Worm (Caenorhabditis elegans) whole organism, late embryonic: ENCODE results near the gene fbxc-55.
"Not testable (repeated sequence)": the region's sequence is repeated elsewhere in the genome, so short reads cannot be mapped to it uniquely, and the experiment has no call there.

Source experiments
- F13H6.1 ChIP-seq: sonication (generic microtip); optimal IDR thresholded peaks from 2 replicates; lab custom pipeline; 2016; ENCODE audit warnings: missing genetic modification characterization, missing compliant biosample characterization
- K02D7.2 ChIP-seq: sonication (generic microtip); optimal IDR thresholded peaks from 2 replicates; lab custom pipeline; 2017; ENCODE audit warnings: mild to moderate bottlenecking, missing genetic modification characterization, missing compliant biosample characterization
- K09A11.1 ChIP-seq: sonication (generic microtip); optimal IDR thresholded peaks from 2 replicates; lab custom pipeline; 2017; ENCODE audit warnings: antibody characterized with exemption, mild to moderate bottlenecking, missing genetic modification characterization, missing compliant biosample characterization; ENCODE audit not compliant: insufficient read depth
- Y22D7AL.16 ChIP-seq: sonication (generic microtip); optimal IDR thresholded peaks from 2 replicates; lab custom pipeline; 2016; ENCODE audit warnings: missing genetic modification characterization, missing compliant biosample characterization
- ahr-1 ChIP-seq: sonication (generic microtip); optimal IDR thresholded peaks from 2 replicates; lab custom pipeline; 2016; ENCODE audit warnings: missing genetic modification characterization, missing compliant biosample characterization
- ama-1 ChIP-seq: fragments of 150-350 bp; optimal IDR thresholded peaks from 2 replicates; lab custom pipeline; 2014
- ceh-14 ChIP-seq: sonication (generic microtip); optimal IDR thresholded peaks from 2 replicates; lab custom pipeline; 2016; ENCODE audit warnings: missing genotype, missing genetic modification characterization, missing compliant biosample characterization
- ceh-18 ChIP-seq: sonication (generic microtip); optimal IDR thresholded peaks from 2 replicates; lab custom pipeline; 2016; ENCODE audit warnings: missing genetic modification characterization, missing compliant biosample characterization
- ceh-2 ChIP-seq: sonication (generic microtip); optimal IDR thresholded peaks from 2 replicates; lab custom pipeline; 2016; ENCODE audit warnings: missing genotype, missing genetic modification characterization, missing compliant biosample characterization
- ceh-22 ChIP-seq: sonication (generic microtip); optimal IDR thresholded peaks from 2 replicates; lab custom pipeline; 2017; ENCODE audit warnings: missing biosample characterization, missing genetic modification characterization
- ceh-24 ChIP-seq: sonication (generic microtip); optimal IDR thresholded peaks from 2 replicates; lab custom pipeline; 2016; ENCODE audit warnings: mild to moderate bottlenecking, missing genetic modification characterization, missing compliant biosample characterization
- ceh-30 ChIP-seq: fragments of 150-350 bp; optimal IDR thresholded peaks from 2 replicates; lab custom pipeline; 2014; ENCODE audit warnings: missing biosample characterization, missing genetic modification characterization
- ceh-31 ChIP-seq: sonication (generic microtip); optimal IDR thresholded peaks from 2 replicates; lab custom pipeline; 2016; ENCODE audit warnings: missing genetic modification characterization, missing compliant biosample characterization
- ceh-34 ChIP-seq: sonication (generic microtip); optimal IDR thresholded peaks from 2 replicates; lab custom pipeline; 2016; ENCODE audit warnings: mild to moderate bottlenecking, missing genetic modification characterization, missing compliant biosample characterization
- ceh-48 ChIP-seq: sonication (generic microtip); optimal IDR thresholded peaks from 2 replicates; lab custom pipeline; 2016; ENCODE audit warnings: missing genetic modification characterization, inconsistent platforms, missing compliant biosample characterization
- ceh-6 ChIP-seq: fragments of 200-800 bp; sonication (Bioruptor generic); optimal IDR thresholded peaks from 2 replicates; lab custom pipeline; 2018; ENCODE audit warnings: mild to moderate bottlenecking, missing genetic modification characterization, missing compliant biosample characterization
- dmd-4 ChIP-seq: sonication (generic microtip); optimal IDR thresholded peaks from 2 replicates; lab custom pipeline; 2016; ENCODE audit warnings: borderline replicate concordance, missing genetic modification characterization, missing compliant biosample characterization
- dve-1 ChIP-seq: sonication (generic microtip); optimal IDR thresholded peaks from 2 replicates; lab custom pipeline; 2017; ENCODE audit warnings: antibody characterized with exemption, mild to moderate bottlenecking, missing genetic modification characterization, missing compliant biosample characterization
- elt-2 ChIP-seq: sonication (generic microtip); optimal IDR thresholded peaks from 2 replicates; lab custom pipeline; 2016; ENCODE audit warnings: missing genetic modification reagents, missing genetic modification characterization, missing compliant biosample characterization
- elt-4 ChIP-seq: sonication (generic microtip); optimal IDR thresholded peaks from 2 replicates; lab custom pipeline; 2016; ENCODE audit warnings: missing genetic modification characterization, missing compliant biosample characterization
- ets-4 ChIP-seq: sonication (generic microtip); optimal IDR thresholded peaks from 2 replicates; lab custom pipeline; 2016; ENCODE audit warnings: missing genetic modification characterization, missing compliant biosample characterization
- eyg-1 ChIP-seq: sonication (generic microtip); optimal IDR thresholded peaks from 2 replicates; lab custom pipeline; 2016; ENCODE audit warnings: missing genotype, missing genetic modification characterization, missing compliant biosample characterization
- fax-1 ChIP-seq: sonication (generic microtip); optimal IDR thresholded peaks from 2 replicates; lab custom pipeline; 2016; ENCODE audit warnings: missing genotype, missing genetic modification characterization, missing compliant biosample characterization
- fkh-10 ChIP-seq: fragments of 150-350 bp; optimal IDR thresholded peaks from 2 replicates; lab custom pipeline; 2014; ENCODE audit warnings: missing biosample characterization, missing genetic modification reagents, missing genetic modification characterization
- fkh-6 ChIP-seq: sonication (generic microtip); optimal IDR thresholded peaks from 2 replicates; lab custom pipeline; 2016; ENCODE audit warnings: missing genetic modification characterization, missing compliant biosample characterization
- hlh-15 ChIP-seq: sonication (generic microtip); optimal IDR thresholded peaks from 2 replicates; lab custom pipeline; 2016; ENCODE audit warnings: missing genetic modification characterization, missing compliant biosample characterization
- hlh-30 ChIP-seq: sonication (generic microtip); optimal IDR thresholded peaks from 2 replicates; lab custom pipeline; 2017; ENCODE audit warnings: antibody characterized with exemption, missing genetic modification characterization, missing compliant biosample characterization; ENCODE audit not compliant: insufficient read depth
- hlh-6 ChIP-seq: sonication (generic microtip); optimal IDR thresholded peaks from 2 replicates; lab custom pipeline; 2016; ENCODE audit warnings: missing genotype, missing genetic modification characterization, missing compliant biosample characterization
- hlh-8 ChIP-seq: sonication (generic microtip); optimal IDR thresholded peaks from 2 replicates; lab custom pipeline; 2016; ENCODE audit warnings: missing genotype, missing genetic modification characterization, missing compliant biosample characterization
- lim-6 ChIP-seq: sonication (generic microtip); optimal IDR thresholded peaks from 2 replicates; lab custom pipeline; 2016; ENCODE audit warnings: missing genetic modification characterization, missing compliant biosample characterization
- mec-3 ChIP-seq: sonication (generic microtip); optimal IDR thresholded peaks from 2 replicates; lab custom pipeline; 2016; ENCODE audit warnings: borderline replicate concordance, missing genetic modification characterization, missing compliant biosample characterization
- nhr-11 ChIP-seq: fragments of 150-350 bp; optimal IDR thresholded peaks from 2 replicates; lab custom pipeline; 2014; ENCODE audit warnings: missing biosample characterization, missing genetic modification characterization
- nhr-232 ChIP-seq: sonication (generic microtip); optimal IDR thresholded peaks from 2 replicates; lab custom pipeline; 2016; ENCODE audit warnings: missing genetic modification characterization, missing compliant biosample characterization
- npax-4 ChIP-seq: sonication (generic microtip); optimal IDR thresholded peaks from 2 replicates; lab custom pipeline; 2016; ENCODE audit warnings: missing genetic modification characterization, missing compliant biosample characterization
- pag-3 ChIP-seq: sonication (generic microtip); optimal IDR thresholded peaks from 2 replicates; lab custom pipeline; 2016; ENCODE audit warnings: missing compliant biosample characterization, missing genetic modification characterization, borderline replicate concordance
- pha-4 ChIP-seq: fragments of 150-350 bp; optimal IDR thresholded peaks from 2 replicates; lab custom pipeline; 2018; ENCODE audit warnings: missing biosample characterization, missing genetic modification reagents, missing genetic modification characterization
- pros-1 ChIP-seq: fragments of 150-350 bp; optimal IDR thresholded peaks from 2 replicates; lab custom pipeline; 2014; ENCODE audit warnings: missing biosample characterization, missing genetic modification reagents, missing genetic modification characterization
- ref-2 ChIP-seq: sonication (generic microtip); optimal IDR thresholded peaks from 2 replicates; lab custom pipeline; 2016; ENCODE audit warnings: missing genetic modification characterization, missing compliant biosample characterization
- rnt-1 ChIP-seq: sonication (generic microtip); optimal IDR thresholded peaks from 2 replicates; lab custom pipeline; 2016; ENCODE audit warnings: missing genetic modification characterization, missing compliant biosample characterization
- sdc-2 ChIP-seq: sonication (generic microtip); optimal IDR thresholded peaks from 2 replicates; lab custom pipeline; 2016; ENCODE audit warnings: missing genotype, missing genetic modification characterization, missing compliant biosample characterization
- sox-2 ChIP-seq: fragments of 200-800 bp; sonication (Bioruptor generic); IDR thresholded peaks from 2 replicates; pipeline ENCODE4 v1.3.6; 2022; ENCODE audit warnings: missing genetic modification reagents, missing genetic modification characterization, missing compliant biosample characterization
- syd-9 ChIP-seq: sonication (generic microtip); optimal IDR thresholded peaks from 2 replicates; lab custom pipeline; 2016; ENCODE audit warnings: mild to moderate bottlenecking, missing genetic modification characterization, moderate library complexity, missing compliant biosample characterization
- tbx-2 ChIP-seq: sonication (generic microtip); optimal IDR thresholded peaks from 2 replicates; lab custom pipeline; 2016; ENCODE audit warnings: missing genetic modification characterization, missing compliant biosample characterization
- tbx-7 ChIP-seq: sonication (generic microtip); optimal IDR thresholded peaks from 2 replicates; lab custom pipeline; 2016; ENCODE audit warnings: missing genotype, missing genetic modification characterization, missing compliant biosample characterization
- ttx-3 ChIP-seq: sonication (generic microtip); optimal IDR thresholded peaks from 2 replicates; lab custom pipeline; 2016; ENCODE audit warnings: missing genetic modification reagents, missing genetic modification characterization, missing compliant biosample characterization
- unc-55 ChIP-seq: sonication (generic microtip); optimal IDR thresholded peaks from 2 replicates; lab custom pipeline; 2017; ENCODE audit warnings: missing biosample characterization, missing genetic modification reagents, missing genetic modification characterization
- zip-5 ChIP-seq: sonication (generic microtip); optimal IDR thresholded peaks from 2 replicates; lab custom pipeline; 2016; ENCODE audit warnings: missing genetic modification characterization, missing compliant biosample characterization

The fbxc-55 gene

ce11 chrII:3126741-3127140, 43.2 kb downstream of the fbxc-55 start, which contains the start of gene ins-31:
ins-31 (plus strand) TSS chrII:3127041.
- TF ChIP-seq ceh-6; ceh-22 (tag; lab: Kevin White, UChicago); ceh-14 (tag; lab: Kevin White, UChicago): not testable (repeated sequence)
- TF ChIP-seq, all 69 proteins: peak for 0; not testable (repeated sequence) for 69

- TF ChIP-seq pros-1, result no peak
- no peak for TF ChIP-seq tbx-7 (tag; lab: Kevin White, UChicago)
- TF ChIP-seq hlh-6 (tag; lab: Kevin White, UChicago), result no peak
- no peak for TF ChIP-seq unc-55 (GFP tag; lab: Kevin White, UChicago)
- TF ChIP-seq dmd-4 (tag; lab: Kevin White, UChicago), result no peak
- no peak for TF ChIP-seq tbx-2 (tag; lab: Kevin White, UChicago)
- no peak for TF ChIP-seq ceh-24 (tag; lab: Kevin White, UChicago)
- no peak for TF ChIP-seq hlh-15
- TF ChIP-seq elt-4, result no peak
- no peak for TF ChIP-seq sox-2
- no peak for TF ChIP-seq F13H6.1
- no peak for TF ChIP-seq fax-1
- no peak for TF ChIP-seq nhr-232 (tag; lab: Kevin White, UChicago)
- TF ChIP-seq ahr-1 (tag; lab: Kevin White, UChicago), result no peak
- TF ChIP-seq, all 69 proteins: peak for 0
Measured at ce11 chrII:3126341-3126740, 43.6 kb downstream of the fbxc-55 start, which contains the start of gene ins-19. ins-19 (minus strand) TSS chrII:3126441.

- TF ChIP-seq mec-3 (no peak), hlh-30 (tag; lab: Kevin White, UChicago) (no peak), elt-4 (no peak), ceh-34 (tag; lab: Kevin White, UChicago) (no peak), ama-1 (lab: Kevin White, UChicago) (no peak), nhr-11 (tag; lab: Kevin White, UChicago) (no peak), fkh-6 (no peak), dve-1 (tag; lab: Kevin White, UChicago) (no peak), rnt-1 (tag; lab: Kevin White, UChicago) (no peak), ceh-30 (tag; lab: Kevin White, UChicago) (no peak), hlh-6 (tag; lab: Kevin White, UChicago) (no peak), ceh-2 (tag; lab: Kevin White, UChicago) (no peak), sox-2 (no peak), nhr-232 (tag; lab: Kevin White, UChicago) (no peak), lim-6 (tag; lab: Kevin White, UChicago) (no peak), pha-4 (tag; lab: Kevin White, UChicago) (no peak), Y22D7AL.16 (tag; lab: Kevin White, UChicago) (no peak), ceh-14 (tag; lab: Kevin White, UChicago) (no peak), fax-1 (no peak)
Measured at ce11 chrII:3123206-3123605, 46.8 kb downstream of the fbxc-55 start, which contains the start of gene srh-71. srh-71 (plus strand) TSS chrII:3123506.

ce11 chrII:3118907-3119382, 51.0 kb downstream of the fbxc-55 start, which contains the start of gene T10D4.6:
T10D4.6 (plus strand) TSS chrII:3119332.
- no peak for TF ChIP-seq zip-5 (tag; lab: Kevin White, UChicago)
- no peak for TF ChIP-seq K02D7.2 (tag; lab: Kevin White, UChicago)
- no peak for TF ChIP-seq eyg-1 (tag; lab: Kevin White, UChicago)
- TF ChIP-seq pag-3 (tag; lab: Kevin White, UChicago), result no peak
- no peak for TF ChIP-seq ceh-24 (tag; lab: Kevin White, UChicago)
- TF ChIP-seq fax-1, result no peak
- TF ChIP-seq tbx-2 (tag; lab: Kevin White, UChicago), result peak; percentile 70
- peak; percentile 0 for TF ChIP-seq ceh-2 (tag; lab: Kevin White, UChicago)
- TF ChIP-seq mec-3, result no peak
- peak; percentile 71 for TF ChIP-seq ceh-48 (tag; lab: Kevin White, UChicago)
- TF ChIP-seq hlh-8 (tag; lab: Kevin White, UChicago), result no peak
- TF ChIP-seq syd-9 (tag; lab: Kevin White, UChicago), result no peak
- TF ChIP-seq elt-2, result no peak
- no peak for TF ChIP-seq ttx-3 (tag; lab: Kevin White, UChicago)
- TF ChIP-seq ref-2 (tag; lab: Kevin White, UChicago), result no peak
- peak; percentile 27 for TF ChIP-seq ceh-31 (tag; lab: Kevin White, UChicago)
- TF ChIP-seq ets-4 (tag; lab: Kevin White, UChicago), result no peak
- TF ChIP-seq K09A11.1, result no peak
- TF ChIP-seq ceh-18, result no peak
- TF ChIP-seq sdc-2 (tag; lab: Kevin White, UChicago), result no peak
- TF ChIP-seq npax-4, result no peak
- no peak for TF ChIP-seq Y22D7AL.16 (tag; lab: Kevin White, UChicago)
- TF ChIP-seq hlh-6 (tag; lab: Kevin White, UChicago), result no peak
- TF ChIP-seq hlh-30 (tag; lab: Kevin White, UChicago), result no peak
- no peak for TF ChIP-seq ceh-22 (tag; lab: Kevin White, UChicago)
- no peak for TF ChIP-seq fkh-10 (GFP tag; lab: Kevin White, UChicago)
